Fruit fly (Drosophila melanogaster) whole organism, adult: ENCODE data around the gene gammaTub37C.
A peak's percentile ranks its signal among the peaks of the same experiment; 100 is the strongest.

Experiments used
- CG11617 ChIP-seq: fragments of 200-800 bp; sonication (Bioruptor generic); optimal IDR thresholded peaks from 2 replicates; lab custom pipeline; 2017; ENCODE audit warnings: mild to moderate bottlenecking, missing biosample characterization, missing genetic modification reagents, missing genetic modification characterization
- CG12768 ChIP-seq: fragments of 200-800 bp; sonication (Bioruptor generic); optimal IDR thresholded peaks from 2 replicates; lab custom pipeline; 2017; ENCODE audit warnings: missing biosample characterization, missing genetic modification characterization, mild to moderate bottlenecking, moderate library complexity, missing genetic modification reagents
- CG14711 ChIP-seq: fragments of 200-800 bp; sonication (Bioruptor generic); optimal IDR thresholded peaks from 2 replicates; lab custom pipeline; 2018; ENCODE audit warnings: missing biosample characterization, mild to moderate bottlenecking, missing genetic modification characterization, moderate library complexity
- CG1620 ChIP-seq: fragments of 200-800 bp; sonication (Bioruptor generic); optimal IDR thresholded peaks from 2 replicates; lab custom pipeline; 2016; ENCODE audit warnings: missing biosample characterization, missing genetic modification characterization
- CG33017 ChIP-seq: fragments of 200-800 bp; sonication (Bioruptor generic); optimal IDR thresholded peaks from 2 replicates; lab custom pipeline; 2018; ENCODE audit warnings: missing biosample characterization, mild to moderate bottlenecking, missing genetic modification characterization, moderate library complexity
- CG5204 ChIP-seq: fragments of 200-800 bp; sonication (Bioruptor generic); optimal IDR thresholded peaks from 2 replicates; lab custom pipeline; 2016; ENCODE audit warnings: missing biosample characterization, missing genetic modification characterization
- CG7045 ChIP-seq: fragments of 200-800 bp; sonication (Bioruptor generic); optimal IDR thresholded peaks from 2 replicates; lab custom pipeline; 2017; ENCODE audit warnings: missing biosample characterization, mild to moderate bottlenecking, missing genetic modification characterization
- CG7101 ChIP-seq: fragments of 200-800 bp; sonication (Bioruptor generic); optimal IDR thresholded peaks from 2 replicates; lab custom pipeline; 2018; ENCODE audit warnings: missing biosample characterization, mild to moderate bottlenecking, missing genetic modification characterization, moderate library complexity
- Clk ChIP-seq: fragments of 200-800 bp; sonication (Bioruptor generic); optimal IDR thresholded peaks from 2 replicates; lab custom pipeline; 2017; ENCODE audit warnings: missing biosample characterization, missing genetic modification characterization
- Crg-1 ChIP-seq: fragments of 200-800 bp; sonication (Bioruptor generic); optimal IDR thresholded peaks from 2 replicates; lab custom pipeline; 2016; ENCODE audit warnings: missing biosample characterization, missing genetic modification characterization
- Hr96 ChIP-seq: fragments of 200-800 bp; sonication (Bioruptor generic); optimal IDR thresholded peaks from 2 replicates; lab custom pipeline; 2016; ENCODE audit warnings: missing biosample characterization, missing genetic modification characterization
- Mnt ChIP-seq: fragments of 200-800 bp; sonication (Bioruptor generic); optimal IDR thresholded peaks from 2 replicates; lab custom pipeline; 2016; ENCODE audit warnings: missing biosample characterization, mild to moderate bottlenecking, missing genetic modification characterization
- bab1 ChIP-seq: fragments of 200-800 bp; sonication (Bioruptor generic); optimal IDR thresholded peaks from 3 replicates; lab custom pipeline; 2019; ENCODE audit warnings: missing biosample characterization, mild to moderate bottlenecking, missing genetic modification characterization, moderate library complexity
- cic ChIP-seq: fragments of 200-800 bp; sonication (Bioruptor generic); optimal IDR thresholded peaks from 2 replicates; lab custom pipeline; 2017; ENCODE audit warnings: missing biosample characterization, mild to moderate bottlenecking, missing genetic modification characterization, moderate library complexity
- cnc ChIP-seq, 2 experiments: fragments of >200 bp; optimal IDR thresholded peaks; 2 replicates each; lab custom pipeline; 2017
- kay ChIP-seq: fragments of 200-800 bp; sonication (Bioruptor generic); peaks from one replicate; lab custom pipeline; 2016; ENCODE audit warnings: missing biosample characterization, missing genetic modification characterization, borderline replicate concordance
- ovo ChIP-seq: fragments of 200-800 bp; sonication (Bioruptor generic); optimal IDR thresholded peaks from 2 replicates; lab custom pipeline; 2016; ENCODE audit warnings: missing biosample characterization, missing genetic modification characterization
- pad ChIP-seq: fragments of 200-800 bp; sonication (Bioruptor generic); optimal IDR thresholded peaks from 3 replicates; lab custom pipeline; 2017; ENCODE audit warnings: missing biosample characterization, missing genetic modification characterization, mild to moderate bottlenecking, moderate library complexity, missing genetic modification reagents
- tj ChIP-seq: fragments of 200-800 bp; sonication (Bioruptor generic); optimal IDR thresholded peaks from 3 replicates; lab custom pipeline; 2017; ENCODE audit warnings: missing biosample characterization, mild to moderate bottlenecking, missing genetic modification characterization, moderate library complexity
- toe ChIP-seq: fragments of 200-800 bp; sonication (Bioruptor generic); optimal IDR thresholded peaks from 2 replicates; lab custom pipeline; 2016; ENCODE audit warnings: missing biosample characterization, missing genetic modification characterization

The gammaTub37C gene

DNA sequence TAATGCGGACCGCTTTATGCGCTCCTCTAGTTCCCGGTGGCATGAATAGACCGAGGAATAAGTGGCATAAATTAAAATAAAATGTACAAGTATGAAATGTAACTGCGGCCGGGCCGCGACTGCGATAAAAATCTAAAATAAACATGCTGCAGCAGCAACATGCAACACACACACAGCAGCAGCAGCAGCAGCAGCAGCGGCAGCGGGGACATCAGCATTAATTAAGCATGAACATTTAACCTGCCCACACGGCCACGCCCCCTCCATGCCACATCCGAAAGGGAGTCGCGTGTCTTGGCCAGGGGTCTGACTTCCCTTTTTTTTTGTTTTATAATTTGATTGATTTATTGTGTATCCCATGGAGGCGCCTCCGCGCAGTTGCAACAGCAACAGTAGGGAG lies 19.0 kb upstream of the gammaTub37C start:
- TF ChIP-seq Clk (GFP tag; lab: Kevin White, UChicago) (no peak), kay (no peak), cnc (optimal IDR thresholded peaks at IDR 0.05; lab: Kevin White, UChicago) (no peak), pad (GFP tag; lab: Kevin White, UChicago) (no peak), CG1620 (no peak)

DNA sequence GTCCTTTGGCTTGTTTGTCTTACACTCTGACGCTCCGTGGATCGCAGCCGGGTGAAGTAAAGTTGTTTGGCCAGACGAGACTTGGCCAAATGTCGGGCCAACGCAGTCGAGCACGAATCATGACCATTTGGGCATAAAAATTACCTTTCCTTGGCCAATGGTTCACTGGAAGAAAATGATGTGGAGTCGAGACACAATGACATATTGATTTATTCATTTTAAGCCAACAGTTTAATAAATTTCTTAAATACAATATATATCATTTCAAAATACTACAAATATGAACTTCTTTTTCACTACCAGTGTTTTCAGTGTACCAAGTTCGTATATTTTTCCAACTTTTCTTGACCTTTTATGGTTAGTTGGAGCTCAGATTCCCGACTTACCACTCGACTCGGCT lies 16.3 kb upstream of the gammaTub37C start:
- no peak for TF ChIP-seq CG14711 (tag; lab: Kevin White, UChicago)
- TF ChIP-seq toe (GFP tag; lab: Kevin White, UChicago) = no peak
- no peak for TF ChIP-seq cnc (optimal IDR thresholded peaks at IDR 0.05; lab: Kevin White, UChicago)
- TF ChIP-seq Clk (GFP tag; lab: Kevin White, UChicago) = no peak
- no peak for TF ChIP-seq CG7045
- TF ChIP-seq CG5204 (GFP tag; lab: Kevin White, UChicago) = no peak
- no peak for TF ChIP-seq CG7101
- no peak for TF ChIP-seq CG1620
- no peak for TF ChIP-seq bab1 (GFP tag; lab: Kevin White, UChicago)
- no peak for TF ChIP-seq ovo (GFP tag; lab: Kevin White, UChicago)
- TF ChIP-seq tj (GFP tag; lab: Kevin White, UChicago) = no peak
- TF ChIP-seq CG11617 (GFP tag; lab: Kevin White, UChicago) = no peak
- no peak for TF ChIP-seq kay
- no peak for TF ChIP-seq Mnt (GFP tag; lab: Kevin White, UChicago)
- TF ChIP-seq pad (GFP tag; lab: Kevin White, UChicago) = no peak

DNA sequence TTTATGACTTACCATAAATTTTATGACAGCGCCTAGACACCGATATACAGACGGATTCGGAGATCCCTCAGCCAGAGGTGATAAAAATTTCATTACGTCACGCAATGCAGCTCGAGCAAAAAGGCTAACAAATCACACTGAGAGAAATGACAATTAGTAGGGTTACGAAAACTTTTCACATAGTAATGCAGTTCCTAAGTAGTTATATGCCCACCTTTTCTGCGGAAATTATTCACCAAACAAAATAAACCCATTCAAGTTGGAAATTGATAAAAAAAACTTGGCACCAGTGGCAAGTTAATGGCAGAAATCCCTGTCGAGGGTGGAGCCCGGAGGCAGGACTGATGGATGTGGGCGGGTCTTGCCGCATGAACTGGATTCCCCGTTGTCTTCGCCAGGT lies 14.7 kb upstream of the gammaTub37C start:
- TF ChIP-seq CG12768 (GFP tag; lab: Kevin White, UChicago) (no peak), CG7045 (no peak), CG1620 (no peak), CG5204 (GFP tag; lab: Kevin White, UChicago) (no peak), cic (GFP tag; lab: Kevin White, UChicago) (no peak), kay (no peak), Clk (GFP tag; lab: Kevin White, UChicago) (no peak), CG11617 (GFP tag; lab: Kevin White, UChicago) (no peak), pad (GFP tag; lab: Kevin White, UChicago) (no peak), toe (GFP tag; lab: Kevin White, UChicago) (no peak)

DNA sequence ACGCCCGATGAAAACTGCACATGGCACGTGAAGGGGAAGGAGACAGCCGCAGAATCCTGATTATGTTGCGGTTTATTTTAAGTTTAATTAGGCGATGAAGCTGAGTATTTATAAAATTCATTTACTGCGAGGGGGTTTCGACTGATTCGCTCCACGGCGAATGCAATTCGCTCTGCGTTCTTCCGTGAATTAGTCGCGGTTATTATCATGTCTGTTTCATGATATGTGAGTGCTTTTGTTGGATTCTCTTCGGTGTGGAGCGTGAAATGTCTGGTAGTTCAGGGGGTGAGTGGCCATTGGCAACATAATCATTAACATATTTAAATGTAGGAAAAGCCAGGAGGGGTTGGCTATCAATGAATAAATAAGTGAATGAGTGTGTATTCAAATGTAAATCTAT lies 12.9 kb upstream of the gammaTub37C start:
- no peak for TF ChIP-seq bab1 (GFP tag; lab: Kevin White, UChicago)
- no peak for TF ChIP-seq CG14711 (tag; lab: Kevin White, UChicago)
- TF ChIP-seq Crg-1 (GFP tag; lab: Kevin White, UChicago) = no peak
- no peak for TF ChIP-seq toe (GFP tag; lab: Kevin White, UChicago)
- TF ChIP-seq tj (GFP tag; lab: Kevin White, UChicago) = no peak
- TF ChIP-seq cic (GFP tag; lab: Kevin White, UChicago) = no peak

DNA sequence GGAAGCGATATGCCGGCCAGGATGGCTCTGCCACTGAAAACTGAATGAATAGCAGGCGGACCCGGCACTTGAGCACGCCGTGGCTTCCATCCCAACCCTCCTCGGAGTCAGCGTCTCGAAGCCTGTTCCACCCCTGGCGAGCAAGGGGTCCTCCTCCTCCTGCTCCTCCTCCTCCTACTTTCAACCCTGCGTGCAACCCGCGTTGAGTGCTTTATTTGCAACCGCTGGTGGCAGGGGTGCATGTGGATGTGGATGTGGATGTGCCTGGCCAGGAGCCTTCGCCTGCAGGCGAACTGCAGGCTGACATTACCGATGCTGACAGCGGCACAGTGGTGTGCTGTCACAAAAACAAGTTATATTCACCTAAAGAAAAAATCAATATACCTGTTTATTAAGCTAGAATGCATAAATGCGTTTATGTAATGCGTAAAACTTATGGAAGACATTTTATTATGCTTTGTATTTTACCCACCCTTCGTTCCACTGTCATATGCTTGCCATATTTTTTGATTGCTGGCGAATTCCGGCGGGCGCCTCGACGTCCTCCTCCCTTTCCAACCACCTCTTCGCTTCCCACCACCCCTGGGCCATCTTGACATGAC lies 11.0 kb upstream of the gammaTub37C start:
- TF ChIP-seq bab1 (GFP tag; lab: Kevin White, UChicago) (no peak), toe (GFP tag; lab: Kevin White, UChicago) (no peak), CG11617 (GFP tag; lab: Kevin White, UChicago) (no peak), cnc (optimal IDR thresholded peaks at IDR 0.05; lab: Kevin White, UChicago) (no peak), Crg-1 (GFP tag; lab: Kevin White, UChicago) (no peak), CG1620 (no peak), Clk (GFP tag; lab: Kevin White, UChicago) (no peak), Mnt (GFP tag; lab: Kevin White, UChicago) (no peak), CG7101 (no peak)

DNA sequence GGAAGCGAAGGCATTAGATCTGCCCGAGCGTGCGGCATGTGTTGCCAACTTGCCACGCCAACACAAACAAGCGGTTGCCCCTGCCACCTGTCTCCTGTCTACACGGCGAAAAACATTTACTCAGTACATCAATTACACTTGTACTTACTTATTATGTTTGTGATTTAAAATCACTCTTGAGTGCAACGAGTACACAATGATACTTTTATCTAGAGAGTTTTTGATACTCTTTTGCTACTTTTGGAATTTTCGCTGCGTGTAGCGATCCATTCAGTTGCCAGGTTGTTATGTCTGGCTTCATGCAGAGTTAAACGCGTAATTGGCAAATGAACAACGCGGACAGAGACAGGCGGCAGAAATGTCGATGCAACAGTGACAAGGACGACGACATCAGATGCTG lies 8.2 kb upstream of the gammaTub37C start:
- no peak for TF ChIP-seq CG1620
- no peak for TF ChIP-seq kay
- no peak for TF ChIP-seq cic (GFP tag; lab: Kevin White, UChicago)
- TF ChIP-seq CG12768 (GFP tag; lab: Kevin White, UChicago) = no peak
- TF ChIP-seq cnc (optimal IDR thresholded peaks at IDR 0.05; lab: Kevin White, UChicago) = no peak
- no peak for TF ChIP-seq CG7045
- TF ChIP-seq Crg-1 (GFP tag; lab: Kevin White, UChicago) = no peak
- TF ChIP-seq toe (GFP tag; lab: Kevin White, UChicago) = no peak
- no peak for TF ChIP-seq Hr96 (GFP tag; lab: Kevin White, UChicago)
- TF ChIP-seq CG14711 (tag; lab: Kevin White, UChicago) = no peak
- no peak for TF ChIP-seq CG33017
- TF ChIP-seq tj (GFP tag; lab: Kevin White, UChicago) = no peak
- no peak for TF ChIP-seq Clk (GFP tag; lab: Kevin White, UChicago)
- no peak for TF ChIP-seq CG11617 (GFP tag; lab: Kevin White, UChicago)
- TF ChIP-seq CG5204 (GFP tag; lab: Kevin White, UChicago) = no peak
- TF ChIP-seq Mnt (GFP tag; lab: Kevin White, UChicago) = no peak
- TF ChIP-seq CG7101 = no peak
- no peak for TF ChIP-seq bab1 (GFP tag; lab: Kevin White, UChicago)
- no peak for TF ChIP-seq ovo (GFP tag; lab: Kevin White, UChicago)

DNA sequence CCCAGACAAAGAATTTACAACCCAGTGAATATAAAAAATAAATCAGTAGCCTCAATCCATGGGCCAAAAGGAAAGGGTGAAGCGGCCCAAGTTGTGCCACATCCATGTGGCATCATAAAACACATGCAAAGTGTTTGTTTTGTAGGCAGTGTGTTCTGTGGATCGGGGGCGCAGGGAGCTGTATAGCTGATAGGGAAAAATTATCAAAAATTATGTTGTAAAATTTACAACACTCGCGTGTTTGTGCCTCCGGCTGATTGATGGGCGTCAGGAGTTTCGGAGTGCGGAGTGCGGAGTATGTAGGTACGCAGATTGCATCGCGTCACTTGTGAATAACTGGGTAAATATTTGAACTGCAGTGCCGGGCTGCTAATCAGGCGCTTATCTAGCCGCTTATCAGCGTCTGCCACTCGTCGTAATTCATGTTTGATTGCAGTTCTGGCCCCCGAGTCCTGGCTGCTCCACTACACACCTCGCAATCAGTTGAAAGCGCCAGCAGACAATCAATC lies 6.3 kb upstream of the gammaTub37C start:
- TF ChIP-seq cic (GFP tag; lab: Kevin White, UChicago) = no peak
- TF ChIP-seq CG7045 = peak; percentile 11
- peak; percentile 24 for TF ChIP-seq CG11617 (GFP tag; lab: Kevin White, UChicago)
- no peak for TF ChIP-seq tj (GFP tag; lab: Kevin White, UChicago)
- TF ChIP-seq bab1 (GFP tag; lab: Kevin White, UChicago) = no peak
- TF ChIP-seq Clk (GFP tag; lab: Kevin White, UChicago) = no peak
- no peak for TF ChIP-seq CG7101
- no peak for TF ChIP-seq CG14711 (tag; lab: Kevin White, UChicago)
- TF ChIP-seq kay = peak; percentile 86
- TF ChIP-seq cnc (optimal IDR thresholded peaks at IDR 0.05; lab: Kevin White, UChicago) = no peak
- peak; percentile 33 for TF ChIP-seq CG33017
- TF ChIP-seq CG12768 (GFP tag; lab: Kevin White, UChicago) = peak; percentile 8
- TF ChIP-seq Crg-1 (GFP tag; lab: Kevin White, UChicago) = no peak
- TF ChIP-seq toe (GFP tag; lab: Kevin White, UChicago) = no peak
- no peak for TF ChIP-seq Mnt (GFP tag; lab: Kevin White, UChicago)
- TF ChIP-seq Hr96 (GFP tag; lab: Kevin White, UChicago) = no peak
- TF ChIP-seq CG5204 (GFP tag; lab: Kevin White, UChicago) = no peak
